Fruit fly (Drosophila melanogaster) Kc167 (cell line): Measurements from ENCODE around the gene AP-1sigma.

Experiments
- Myc ChIP-seq: fragments of >200 bp; optimal IDR thresholded peaks from 2 replicates; lab custom pipeline; 2017; ENCODE audit warnings: missing external identifiers
- Sin3A ChIP-seq: fragments of >200 bp; optimal IDR thresholded peaks from 2 replicates; lab custom pipeline; 2018; ENCODE audit warnings: missing external identifiers
- h ChIP-seq: fragments of >200 bp; optimal IDR thresholded peaks from 3 replicates; lab custom pipeline; 2018; ENCODE audit warnings: missing external identifiers
- insv ChIP-seq: fragments of >200 bp; optimal IDR thresholded peaks from 3 replicates; lab custom pipeline; 2018; ENCODE audit warnings: missing external identifiers
- psq ChIP-seq: fragments of >200 bp; optimal IDR thresholded peaks from 2 replicates; lab custom pipeline; 2017; ENCODE audit warnings: missing external identifiers
- ttk ChIP-seq: sonication (Bioruptor generic); optimal IDR thresholded peaks from 2 replicates; lab custom pipeline; 2017; ENCODE audit warnings: missing external identifiers

DNA sequence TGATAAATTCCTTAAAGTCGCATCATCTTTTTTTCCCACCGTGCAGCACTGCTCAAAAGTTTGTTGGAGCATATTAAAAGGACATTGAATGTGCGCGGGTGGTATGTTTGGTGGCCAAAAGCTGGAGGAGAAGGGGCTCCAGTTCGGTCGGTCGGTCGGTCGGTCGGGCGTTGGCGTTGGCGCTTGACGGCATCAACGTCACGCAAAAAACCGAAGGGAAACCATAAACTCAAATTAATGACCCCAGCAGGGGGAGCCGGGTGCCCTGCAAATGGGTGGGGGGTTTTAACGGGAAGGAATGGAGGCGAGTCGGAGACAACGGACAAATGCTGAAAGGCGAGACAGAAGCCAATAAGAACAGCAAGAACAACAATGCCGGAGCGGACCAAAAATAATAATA lies 46.1 kb upstream of the AP-1sigma start:
- TF ChIP-seq psq (lab: Kevin White, UChicago) (no peak), ttk (lab: Kevin White, UChicago) (no peak), Sin3A (lab: Kevin White, UChicago) (no peak), h (lab: Kevin White, UChicago) (no peak), insv (lab: Kevin White, UChicago) (no peak), Myc (lab: Kevin White, UChicago) (no peak)
